Worm (Caenorhabditis elegans): Measurements from ENCODE around the gene pid-5.
A peak's percentile ranks its signal among the peaks of the same experiment; 100 is the strongest.

The pid-5 gene

ce11 chrV:4194587-4195211 is 19.0 kb downstream of the pid-5 start, which contains the start of gene Y45G5AM.9 (continued):
- TF ChIP-seq arid-1 (GFP tag; conservative IDR thresholded peaks at IDR 0.05) (no peak; the same call in 1 of the 2 replicates), dmd-6 (GFP tag; IDR thresholded peaks at IDR 0.05) (peak; percentile 71), aha-1 (tag) (peak; percentile 86), rbr-2 (tag; optimal IDR thresholded peaks at IDR 0.05) (peak; percentile 83), spr-3 (GFP tag; optimal IDR thresholded peaks at IDR 0.05) (no peak), madf-5 (GFP tag; IDR thresholded peaks at IDR 0.05) (no peak), spr-1 (tag; optimal IDR thresholded peaks at IDR 0.05) (peak; percentile 32), fkh-10 (GFP tag; optimal IDR thresholded peaks at IDR 0.05) (peak; percentile 66), ctbp-1 (GFP tag; IDR thresholded peaks at IDR 0.05) (no peak)

DNA sequence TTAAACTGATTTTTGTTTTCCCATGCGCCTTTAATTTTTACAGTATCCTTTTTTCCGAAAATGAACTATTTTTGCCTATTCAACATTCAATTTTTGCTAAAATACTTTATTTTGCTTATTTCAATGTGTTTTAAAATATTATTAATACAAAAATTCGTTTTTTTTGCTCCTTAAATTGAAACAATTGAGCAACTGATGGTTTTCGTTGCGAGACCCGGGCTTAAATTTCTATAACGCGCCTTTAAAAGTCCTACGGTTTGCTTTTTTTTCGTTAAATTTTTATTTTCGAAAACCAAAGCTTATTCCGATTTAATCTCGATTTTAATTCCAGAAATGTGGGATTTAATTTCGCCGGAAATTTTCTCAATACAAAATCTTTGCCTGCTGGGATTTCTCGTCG is 19.6 kb downstream of the pid-5 start, which contains the start of gene algn-5:
TSS of gene algn-5 (plus strand) at position 295 of the 400 bp plus-strand sequence.
- TF ChIP-seq mep-1 (tag; optimal IDR thresholded peaks at IDR 0.05) (no peak), R02D3.7 (tag; optimal IDR thresholded peaks at IDR 0.05) (no peak), ceh-82 (tag; optimal IDR thresholded peaks at IDR 0.05) (no peak), T26A8.4 (GFP tag; IDR thresholded peaks at IDR 0.05) (no peak), nhr-28 (tag; optimal IDR thresholded peaks at IDR 0.05) (no peak), dmd-8 (GFP tag; IDR thresholded peaks at IDR 0.05) (no peak), cey-2 (tag; optimal IDR thresholded peaks at IDR 0.05; ENCODE audit: borderline replicate concordance, insufficient read depth) (no peak), F26F4.8 (GFP tag; conservative IDR thresholded peaks at IDR 0.05) (no peak), zfp-3 (GFP tag; conservative IDR thresholded peaks at IDR 0.05) (no peak)

ce11 chrV:4199185-4199584 is 23.5 kb downstream of the pid-5 start, which contains the start of gene rpac-40:
Gene rpac-40 (plus strand): TSS chrV:4199485.
- no peak for TF ChIP-seq nhr-102 (tag; optimal IDR thresholded peaks at IDR 0.05)
- TF ChIP-seq hmg-1.1 (GFP tag; IDR thresholded peaks at IDR 0.05) = no peak
- no peak for TF ChIP-seq egl-43 (GFP tag; IDR thresholded peaks at IDR 0.05)
- TF ChIP-seq F26F4.8 (GFP tag; conservative IDR thresholded peaks at IDR 0.05) = no peak
- TF ChIP-seq lin-13 (GFP tag; optimal IDR thresholded peaks at IDR 0.05) = no peak
- no peak for TF ChIP-seq arid-1 (GFP tag; conservative IDR thresholded peaks at IDR 0.05)
- TF ChIP-seq madf-9 (GFP tag; conservative IDR thresholded peaks at IDR 0.05) = no peak

- no peak for TF ChIP-seq lir-3 (tag; optimal IDR thresholded peaks at IDR 0.05)
- no peak for TF ChIP-seq arid-1 (GFP tag; conservative IDR thresholded peaks at IDR 0.05)
- no peak for TF ChIP-seq saeg-2 (GFP tag; IDR thresholded peaks at IDR 0.05)
- no peak for TF ChIP-seq Y48G9A.11 (GFP tag; IDR thresholded peaks at IDR 0.05)
- no peak for TF ChIP-seq zfp-3 (GFP tag; conservative IDR thresholded peaks at IDR 0.05)
- TF ChIP-seq dpl-1 (GFP tag; optimal IDR thresholded peaks at IDR 0.05) = no peak
- no peak for TF ChIP-seq mdl-1 (tag; optimal IDR thresholded peaks at IDR 0.05)
- no peak for TF ChIP-seq spr-1 (tag; optimal IDR thresholded peaks at IDR 0.05)
- no peak for TF ChIP-seq F26F4.8 (GFP tag; conservative IDR thresholded peaks at IDR 0.05)
- no peak for TF ChIP-seq dmd-6 (GFP tag; IDR thresholded peaks at IDR 0.05)
- TF ChIP-seq nhr-111 (GFP tag; optimal IDR thresholded peaks at IDR 0.05) = no peak
- no peak for TF ChIP-seq nhr-77 (tag; optimal IDR thresholded peaks at IDR 0.05)
- no peak for TF ChIP-seq nhr-25 (tag; optimal IDR thresholded peaks at IDR 0.05; ENCODE audit: borderline replicate concordance, insufficient read depth)
- TF ChIP-seq daf-8 (GFP tag; IDR thresholded peaks at IDR 0.05) = no peak
- no peak for TF ChIP-seq nhr-28 (tag; optimal IDR thresholded peaks at IDR 0.05)
- TF ChIP-seq nhr-42 (GFP tag; IDR thresholded peaks at IDR 0.05) = no peak
Observed at ce11 chrV:4204421-4204820, 28.7 kb downstream of the pid-5 start, which contains the start of gene H43I07.1. Gene H43I07.1 (plus strand): TSS chrV:4204721.

Measured in whole organism, L4 larva.